Fruit fly (Drosophila melanogaster) S2 (cell line): ENCODE results near the gene CG13996.

ENCODE experiments used
- CG8478 ChIP-seq: fragments of >200 bp; optimal IDR thresholded peaks from 2 replicates; lab custom pipeline; 2018
- CTCF ChIP-seq, 2 experiments: fragments of >200 bp; optimal IDR thresholded peaks; 2 replicates each; lab custom pipeline; 2018

dm6 chr2L:5986940-5987339 lies 33.7 kb upstream of the CG13996 start:
- TF ChIP-seq CTCF (optimal IDR thresholded peaks at IDR 0.05; lab: Kevin White, UChicago) (no peak), CG8478 (lab: Kevin White, UChicago) (no peak)
